Fruit fly (Drosophila melanogaster) whole organism, embryonic: ENCODE results near the gene CG8112.

Experiments used
- Antp ChIP-seq: fragments of 200-800 bp; sonication (Bioruptor generic); optimal IDR thresholded peaks from 3 replicates; lab custom pipeline; 2016; ENCODE audit warnings: missing biosample characterization, missing genetic modification characterization
- BEAF-32 ChIP-seq: fragments of 200-800 bp; sonication (Bioruptor generic); optimal IDR thresholded peaks from 3 replicates; lab custom pipeline; 2017; ENCODE audit warnings: missing biosample characterization, missing genetic modification characterization, mild to moderate bottlenecking, moderate library complexity, missing genetic modification reagents
- CG10321 ChIP-seq: fragments of 200-800 bp; sonication (Bioruptor generic); IDR thresholded peaks from 2 replicates; pipeline ENCODE4 v1.3.6; 2022; ENCODE audit warnings: missing biosample characterization, missing genetic modification characterization
- CG10366 ChIP-seq: fragments of 200-800 bp; sonication (Bioruptor generic); IDR thresholded peaks from 2 replicates; pipeline ENCODE4 v1.3.6; 2022; ENCODE audit warnings: missing biosample characterization, missing genetic modification characterization
- CG11696 ChIP-seq: fragments of 200-800 bp; sonication (Bioruptor generic); IDR thresholded peaks from 2 replicates; pipeline ENCODE4 v1.3.6; 2022; ENCODE audit warnings: missing biosample characterization, missing genetic modification characterization
- CG12744 ChIP-seq: fragments of 200-800 bp; sonication (Bioruptor generic); optimal IDR thresholded peaks from 2 replicates; lab custom pipeline; 2016; ENCODE audit warnings: missing biosample characterization, missing genetic modification characterization
- CG14441 ChIP-seq: fragments of 200-800 bp; sonication (Bioruptor generic); IDR thresholded peaks from 2 replicates; pipeline ENCODE4 v1.3.6; 2022; ENCODE audit warnings: missing biosample characterization, missing genetic modification characterization
- CG1602 ChIP-seq: fragments of 200-800 bp; sonication (Bioruptor generic); optimal IDR thresholded peaks from 3 replicates; lab custom pipeline; 2016; ENCODE audit warnings: missing biosample characterization, missing genetic modification characterization
- CG16863 ChIP-seq: fragments of 200-800 bp; sonication (Bioruptor generic); optimal IDR thresholded peaks from 3 replicates; lab custom pipeline; 2016; ENCODE audit warnings: missing biosample characterization, missing genetic modification characterization
- CG17186 ChIP-seq: fragments of 200-800 bp; sonication (Bioruptor generic); optimal IDR thresholded peaks from 3 replicates; lab custom pipeline; 2017; ENCODE audit warnings: missing biosample characterization, missing genetic modification reagents, missing genetic modification characterization
- CG17328 ChIP-seq: fragments of 200-800 bp; sonication (Bioruptor generic); IDR thresholded peaks from 2 replicates; pipeline ENCODE4 v1.3.6; 2022; ENCODE audit warnings: missing biosample characterization, missing genetic modification characterization
- CG18262 ChIP-seq: fragments of 200-800 bp; optimal IDR thresholded peaks from 3 replicates; lab custom pipeline; 2019; ENCODE audit warnings: missing biosample characterization, mild to moderate bottlenecking, missing genetic modification characterization, moderate library complexity
- CG18599 ChIP-seq: fragments of 200-800 bp; sonication (Bioruptor generic); optimal IDR thresholded peaks from 3 replicates; lab custom pipeline; 2017; ENCODE audit warnings: missing biosample characterization, missing genetic modification characterization, mild to moderate bottlenecking, moderate library complexity, missing genetic modification reagents
- CG2120 ChIP-seq: fragments of 200-800 bp; sonication (Bioruptor generic); optimal IDR thresholded peaks from 3 replicates; lab custom pipeline; 2016; ENCODE audit warnings: missing biosample characterization, missing genetic modification characterization
- CG32767 ChIP-seq: fragments of 200-800 bp; sonication (Bioruptor generic); IDR thresholded peaks from 2 replicates; pipeline ENCODE4 v1.3.6; 2022; ENCODE audit warnings: missing biosample characterization, missing genetic modification characterization
- CG6272 ChIP-seq: fragments of 200-800 bp; sonication (Bioruptor generic); IDR thresholded peaks from 2 replicates; pipeline ENCODE4 v1.3.6; 2022; ENCODE audit warnings: missing biosample characterization, missing genetic modification characterization
- CG6683 ChIP-seq: fragments of 200-800 bp; sonication (Bioruptor generic); optimal IDR thresholded peaks from 2 replicates; lab custom pipeline; 2017; ENCODE audit warnings: missing biosample characterization, mild to moderate bottlenecking, missing genetic modification characterization, missing genetic modification reagents
- CG8388 ChIP-seq: fragments of 200-800 bp; sonication (Bioruptor generic); optimal IDR thresholded peaks from 2 replicates; lab custom pipeline; 2019; ENCODE audit warnings: missing biosample characterization, mild to moderate bottlenecking, missing genetic modification characterization, moderate library complexity
- CG8944 ChIP-seq: fragments of 200-800 bp; sonication (Bioruptor generic); optimal IDR thresholded peaks from 3 replicates; lab custom pipeline; 2016; ENCODE audit warnings: missing biosample characterization, missing genetic modification characterization
- CHES-1-like ChIP-seq: fragments of 200-800 bp; sonication (Bioruptor generic); optimal IDR thresholded peaks from 2 replicates; lab custom pipeline; 2016; ENCODE audit warnings: missing biosample characterization, missing genetic modification characterization
- Gsc ChIP-seq: fragments of 200-800 bp; sonication (Bioruptor generic); IDR thresholded peaks from 2 replicates; pipeline ENCODE4 v1.3.6; 2022; ENCODE audit warnings: missing biosample characterization, missing genetic modification characterization
- NFAT ChIP-seq: fragments of 200-800 bp; sonication (Bioruptor generic); IDR thresholded peaks from 2 replicates; pipeline ENCODE4 v1.3.6; 2022; ENCODE audit warnings: missing biosample characterization, missing genetic modification characterization
- Oaz ChIP-seq: fragments of 200-800 bp; sonication (Bioruptor generic); IDR thresholded peaks from 2 replicates; pipeline ENCODE4 v1.3.6; 2022; ENCODE audit warnings: missing biosample characterization, missing genetic modification characterization
- Xrp1 ChIP-seq: fragments of 200-800 bp; sonication (Bioruptor generic); IDR thresholded peaks from 2 replicates; pipeline ENCODE4 v1.3.6; 2022; ENCODE audit warnings: missing biosample characterization, missing genetic modification characterization
- ap ChIP-seq: fragments of 200-800 bp; sonication (Bioruptor generic); IDR thresholded peaks from 2 replicates; pipeline ENCODE4 v1.3.6; 2022; ENCODE audit warnings: missing biosample characterization, missing genetic modification characterization
- bowl ChIP-seq: fragments of 200-800 bp; sonication (Bioruptor generic); IDR thresholded peaks from 2 replicates; pipeline ENCODE4 v1.3.6; 2022; ENCODE audit warnings: missing biosample characterization, missing genetic modification characterization
- cad ChIP-seq: fragments of >200 bp; optimal IDR thresholded peaks from 2 replicates; lab custom pipeline; 2017; ENCODE audit warnings: missing biosample characterization, missing genetic modification characterization
- chn ChIP-seq: fragments of 200-800 bp; sonication (Bioruptor generic); optimal IDR thresholded peaks from 2 replicates; lab custom pipeline; 2016; ENCODE audit warnings: missing biosample characterization, missing genetic modification characterization
- crc ChIP-seq: fragments of 200-800 bp; sonication (Bioruptor generic); optimal IDR thresholded peaks from 2 replicates; lab custom pipeline; 2016; ENCODE audit warnings: missing biosample characterization, missing genetic modification characterization
- danr ChIP-seq: fragments of 200-800 bp; sonication (Bioruptor generic); IDR thresholded peaks from 2 replicates; pipeline ENCODE4 v1.3.6; 2022; ENCODE audit warnings: missing biosample characterization, missing genetic modification characterization
- dmrt11E ChIP-seq: fragments of 200-800 bp; sonication (Bioruptor generic); optimal IDR thresholded peaks from 3 replicates; lab custom pipeline; 2018; ENCODE audit warnings: missing biosample characterization, mild to moderate bottlenecking, missing genetic modification characterization, moderate library complexity
- eyg ChIP-seq: fragments of 200-800 bp; sonication (Bioruptor generic); optimal IDR thresholded peaks from 3 replicates; lab custom pipeline; 2016; ENCODE audit warnings: missing biosample characterization, missing genetic modification characterization
- gsb ChIP-seq: fragments of 200-800 bp; sonication (Bioruptor generic); IDR thresholded peaks from 2 replicates; pipeline ENCODE4 v1.3.6; 2022; ENCODE audit warnings: missing biosample characterization, missing genetic modification characterization
- mam ChIP-seq: fragments of 200-800 bp; sonication (Bioruptor generic); optimal IDR thresholded peaks from 3 replicates; lab custom pipeline; 2016; ENCODE audit warnings: missing biosample characterization, missing genetic modification characterization
- mirr ChIP-seq: fragments of 200-800 bp; sonication (Bioruptor generic); optimal IDR thresholded peaks from 3 replicates; lab custom pipeline; 2018; ENCODE audit warnings: missing biosample characterization, mild to moderate bottlenecking, missing genetic modification characterization
- odd ChIP-seq: fragments of 200-800 bp; sonication (Bioruptor generic); optimal IDR thresholded peaks from 2 replicates; lab custom pipeline; 2017; ENCODE audit warnings: missing biosample characterization, mild to moderate bottlenecking, missing genetic modification characterization
- peb ChIP-seq: fragments of 200-800 bp; sonication (Bioruptor generic); IDR thresholded peaks from 2 replicates; pipeline ENCODE4 v1.3.6; 2022; ENCODE audit warnings: missing biosample characterization, missing genetic modification characterization
- pfk ChIP-seq: fragments of 200-800 bp; sonication (Bioruptor generic); optimal IDR thresholded peaks from 2 replicates; lab custom pipeline; 2018; ENCODE audit warnings: missing biosample characterization, mild to moderate bottlenecking, missing genetic modification characterization, moderate library complexity
- pho ChIP-seq: fragments of 200-800 bp; sonication (Bioruptor generic); optimal IDR thresholded peaks from 2 replicates; lab custom pipeline; 2016; ENCODE audit warnings: missing biosample characterization, missing genetic modification characterization
- prd ChIP-seq, 3 experiments: fragments of >200 bp in 2 of 3; fragments of 200-800 bp in 1 of 3; sonication (Bioruptor generic) in 1 of 3; optimal IDR thresholded peaks in 2 of 3; IDR thresholded peaks in 1 of 3; 2 replicates in 2 of 3; 3 replicates in 1 of 3; pipeline versions ENCODE4 v1.3.6 to Lab custom; 2017 to 2022; ENCODE audit warnings: missing biosample characterization in 1 of 3, missing genetic modification characterization in 1 of 3
- rib ChIP-seq: fragments of 200-800 bp; sonication (Bioruptor generic); IDR thresholded peaks from 2 replicates; pipeline ENCODE4 v1.3.6; 2022; ENCODE audit warnings: missing biosample characterization, missing genetic modification characterization
- sc ChIP-seq, 3 experiments: fragments of >200 bp in 2 of 3; fragments of 200-800 bp in 1 of 3; sonication (Bioruptor generic) in 1 of 3; optimal IDR thresholded peaks; 2 replicates in 2 of 3; 3 replicates in 1 of 3; lab custom pipeline; 2017; ENCODE audit warnings: mild to moderate bottlenecking in 1 of 3, missing biosample characterization in 1 of 3, missing genetic modification characterization in 1 of 3, missing genetic modification reagents in 1 of 3
- sens ChIP-seq: fragments of 200-800 bp; sonication (Bioruptor generic); peaks from one replicate; lab custom pipeline; 2016; ENCODE audit warnings: missing biosample characterization, missing genetic modification characterization
- shn ChIP-seq: fragments of 200-800 bp; sonication (Bioruptor generic); optimal IDR thresholded peaks from 3 replicates; lab custom pipeline; 2016; ENCODE audit warnings: missing biosample characterization, missing genetic modification characterization
- tap ChIP-seq: fragments of 200-800 bp; optimal IDR thresholded peaks from 3 replicates; lab custom pipeline; 2019; ENCODE audit warnings: missing biosample characterization, mild to moderate bottlenecking, missing genetic modification characterization, moderate library complexity
- tin ChIP-seq: fragments of 200-800 bp; sonication (Bioruptor generic); optimal IDR thresholded peaks from 3 replicates; lab custom pipeline; 2016; ENCODE audit warnings: missing biosample characterization, missing genetic modification characterization
- tna ChIP-seq: fragments of 200-800 bp; sonication (Bioruptor generic); IDR thresholded peaks from 2 replicates; pipeline ENCODE4 v1.3.6; 2022; ENCODE audit warnings: missing biosample characterization, missing genetic modification characterization; ENCODE audit not compliant: partially characterized antibody
- vnd ChIP-seq: fragments of 200-800 bp; sonication (Bioruptor generic); IDR thresholded peaks from 3 replicates; pipeline ENCODE4 v1.3.6; 2022; ENCODE audit warnings: missing biosample characterization, missing genetic modification characterization; ENCODE audit not compliant: partially characterized antibody

Gene CG8112

DNA sequence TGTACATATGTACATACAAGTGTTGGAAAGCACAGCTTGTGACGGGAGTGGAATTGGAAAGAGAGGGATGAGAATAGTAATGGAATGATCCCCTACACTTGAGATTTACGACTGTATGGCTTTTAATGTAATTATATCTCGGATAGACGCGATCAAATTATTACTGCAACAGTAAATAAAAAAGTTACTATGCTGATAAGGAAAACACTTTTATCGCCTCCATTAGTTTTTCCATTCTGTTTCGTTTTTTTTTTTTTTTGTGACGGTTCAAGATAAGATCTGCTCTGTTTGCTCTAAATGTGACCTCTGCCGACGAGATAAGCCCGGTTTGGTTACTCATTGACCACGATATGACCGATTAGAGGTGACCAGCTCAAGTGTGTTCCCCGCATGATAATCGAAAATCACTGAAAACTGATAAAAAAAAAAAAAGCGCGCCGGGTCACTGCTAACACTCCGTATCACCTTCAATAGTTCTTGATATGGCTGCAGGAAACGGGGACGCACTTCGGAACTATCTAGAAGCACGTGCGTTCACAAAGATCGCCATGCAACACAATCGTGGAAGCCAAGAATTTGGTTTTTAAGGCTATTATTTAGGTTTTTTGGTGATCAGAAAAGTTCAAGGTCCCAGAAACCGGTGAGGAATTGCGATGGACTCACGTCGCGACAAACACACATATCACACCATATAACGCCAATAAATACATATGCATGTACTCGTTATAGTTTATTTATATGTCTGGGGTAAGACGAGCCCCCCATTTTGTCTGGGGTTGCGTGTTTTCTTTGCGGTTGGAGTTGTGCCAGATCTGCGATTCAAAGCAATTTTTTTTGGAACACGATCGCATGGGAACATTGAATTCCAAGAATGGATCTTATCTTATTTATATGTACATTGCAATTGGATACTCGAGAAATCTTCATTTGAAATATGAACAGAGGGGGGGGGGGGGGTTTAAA, 41.9 kb upstream of the CG8112 start, which contains the start of gene p (continued):
- TF ChIP-seq pho (GFP tag; lab: Kevin White, UChicago), result no peak
- peak; percentile 53 for TF ChIP-seq rib (GFP tag; lab: Robert Waterston, UW)
- TF ChIP-seq CG18262 (tag; lab: Kevin White, UChicago), result peak; percentile 41
- no peak for TF ChIP-seq danr (GFP tag; lab: Robert Waterston, UW)
- no peak for TF ChIP-seq CG6272 (GFP tag; lab: Robert Waterston, UW)
- TF ChIP-seq CG1602 (GFP tag; lab: Kevin White, UChicago), result no peak
- TF ChIP-seq tap (tag; lab: Kevin White, UChicago), result peak; percentile 4
- no peak for TF ChIP-seq BEAF-32 (GFP tag; lab: Kevin White, UChicago)
- TF ChIP-seq mam, result peak; percentile 59
- TF ChIP-seq cad, result no peak
- TF ChIP-seq CG17328 (GFP tag; lab: Robert Waterston, UW), result 0 out of 2 replicates have a peak, but pooled peaks have one; percentile 22
- TF ChIP-seq CG2120 (GFP tag; lab: Kevin White, UChicago), result peak; percentile 66
- TF ChIP-seq CG12744 (GFP tag; lab: Kevin White, UChicago), result peak; percentile 23
- no peak for TF ChIP-seq CG17186 (GFP tag; lab: Kevin White, UChicago)
- no peak for TF ChIP-seq CG11696 (GFP tag; lab: Robert Waterston, UW)
- TF ChIP-seq crc (GFP tag; lab: Kevin White, UChicago), result peak; percentile 7
- no peak for TF ChIP-seq tna (GFP tag; lab: Robert Waterston, UW)
- TF ChIP-seq ap (GFP tag; lab: Robert Waterston, UW), result no peak
- peak; percentile 36 for TF ChIP-seq chn (GFP tag; lab: Kevin White, UChicago)
- TF ChIP-seq CG10321 (GFP tag; lab: Robert Waterston, UW), result peak; percentile 63; the same call in 1 of the 2 replicates
- TF ChIP-seq sc (optimal IDR thresholded peaks at IDR 0.05; lab: Kevin White, UChicago), result no peak
- no peak for TF ChIP-seq sc (GFP tag; optimal IDR thresholded peaks at IDR 0.05; lab: Kevin White, UChicago)
- no peak for TF ChIP-seq CG8944 (GFP tag; lab: Kevin White, UChicago)
- no peak for TF ChIP-seq peb
- peak; percentile 19 for TF ChIP-seq Antp (GFP tag; lab: Kevin White, UChicago)
- TF ChIP-seq pfk (GFP tag; lab: Kevin White, UChicago), result peak; percentile 30
- TF ChIP-seq bowl (GFP tag; lab: Robert Waterston, UW), result no peak
- no peak for TF ChIP-seq CG8388
- no peak for TF ChIP-seq NFAT (GFP tag; lab: Robert Waterston, UW)
- TF ChIP-seq CHES-1-like, result peak; percentile 10
- TF ChIP-seq CG16863 (GFP tag; lab: Kevin White, UChicago), result no peak
- peak; percentile 90 for TF ChIP-seq sens (GFP tag; lab: Kevin White, UChicago)
- TF ChIP-seq Xrp1 (GFP tag; lab: Robert Waterston, UW), result peak; percentile 66
- TF ChIP-seq eyg, result no peak
- no peak for TF ChIP-seq CG32767
- TF ChIP-seq vnd, result no peak
- TF ChIP-seq prd (optimal IDR thresholded peaks at IDR 0.05; lab: Kevin White, UChicago), result no peak
- peak; percentile 37; the same call in 1 of the 3 replicates for TF ChIP-seq prd (GFP tag; IDR thresholded peaks at IDR 0.05; lab: Robert Waterston, UW)
- TF ChIP-seq CG10366 (GFP tag; lab: Robert Waterston, UW), result no peak
- TF ChIP-seq CG18599 (GFP tag; lab: Kevin White, UChicago), result peak; percentile 66
- TF ChIP-seq Oaz (GFP tag; lab: Robert Waterston, UW), result no peak
- peak; percentile 39 for TF ChIP-seq shn (GFP tag; lab: Kevin White, UChicago)
- TF ChIP-seq CG6683 (GFP tag; lab: Kevin White, UChicago), result no peak
- no peak for TF ChIP-seq gsb
- TF ChIP-seq dmrt11E (tag; lab: Kevin White, UChicago), result no peak
- TF ChIP-seq odd (GFP tag; lab: Kevin White, UChicago), result peak; percentile 42
- no peak for TF ChIP-seq CG14441 (GFP tag; lab: Robert Waterston, UW)
- TF ChIP-seq tin, result peak; percentile 43
- TF ChIP-seq mirr (GFP tag; lab: Kevin White, UChicago), result peak; percentile 34
- no peak for TF ChIP-seq Gsc (GFP tag; lab: Robert Waterston, UW)
